Worm (Caenorhabditis elegans) whole organism, mixed stage, embryonic: ENCODE measurements around the gene str-188.
A peak's percentile ranks its signal among the peaks of the same experiment; 100 is the strongest.

Experiments used
- blmp-1 ChIP-seq: fragments of 150-350 bp; optimal IDR thresholded peaks from 2 replicates; lab custom pipeline; 2014; ENCODE audit warnings: missing biosample characterization, missing genetic modification characterization
- ceh-39 ChIP-seq: fragments of 150-350 bp; optimal IDR thresholded peaks from 2 replicates; lab custom pipeline; 2014; ENCODE audit warnings: missing biosample characterization, missing genetic modification characterization
- ceh-43 ChIP-seq: fragments of 200-800 bp; sonication (Bioruptor generic); optimal IDR thresholded peaks from 2 replicates; lab custom pipeline; 2018; ENCODE audit warnings: mild to moderate bottlenecking, missing genetic modification characterization, moderate library complexity, missing compliant biosample characterization
- ceh-83 ChIP-seq: fragments of 200-800 bp; sonication (Bioruptor generic); optimal IDR thresholded peaks from 2 replicates; lab custom pipeline; 2018; ENCODE audit warnings: mild to moderate bottlenecking, missing genetic modification characterization, missing compliant biosample characterization
- ces-1 ChIP-seq: fragments of 150-350 bp; optimal IDR thresholded peaks from 2 replicates; lab custom pipeline; 2014; ENCODE audit warnings: missing biosample characterization, missing genetic modification reagents, missing genetic modification characterization
- cnd-1 ChIP-seq: fragments of 200-800 bp; sonication (Bioruptor generic); optimal IDR thresholded peaks from 2 replicates; lab custom pipeline; 2018; ENCODE audit warnings: mild to moderate bottlenecking, missing genetic modification characterization, missing compliant biosample characterization
- drap-1 ChIP-seq: fragments of 200-800 bp; sonication (Bioruptor generic); optimal IDR thresholded peaks from 3 replicates; lab custom pipeline; 2018; ENCODE audit warnings: mild to moderate bottlenecking, missing genetic modification characterization, missing compliant biosample characterization
- elt-1 ChIP-seq: sonication (generic microtip); optimal IDR thresholded peaks from 2 replicates; lab custom pipeline; 2017; ENCODE audit warnings: missing genetic modification characterization, mild to moderate bottlenecking, missing compliant biosample characterization, antibody characterized with exemption, moderate library complexity, borderline replicate concordance; ENCODE audit not compliant: insufficient read depth
- elt-3 ChIP-seq: fragments of 150-350 bp; optimal IDR thresholded peaks from 2 replicates; lab custom pipeline; 2014; ENCODE audit warnings: missing biosample characterization, missing genetic modification characterization
- flh-1 ChIP-seq: fragments of 200-800 bp; sonication (Bioruptor generic); optimal IDR thresholded peaks from 2 replicates; lab custom pipeline; 2018; ENCODE audit warnings: mild to moderate bottlenecking, missing genetic modification characterization, moderate library complexity, missing compliant biosample characterization
- hlh-1 ChIP-seq: fragments of 150-350 bp; optimal IDR thresholded peaks from 2 replicates; lab custom pipeline; 2014; ENCODE audit warnings: missing biosample characterization, missing genetic modification reagents, missing genetic modification characterization
- lin-13 ChIP-seq: fragments of 150-350 bp; optimal IDR thresholded peaks from 2 replicates; lab custom pipeline; 2014; ENCODE audit warnings: missing biosample characterization, missing genetic modification characterization
- lin-32 ChIP-seq: fragments of 200-800 bp; sonication (Bioruptor generic); optimal IDR thresholded peaks from 2 replicates; lab custom pipeline; 2018; ENCODE audit warnings: mild to moderate bottlenecking, missing genetic modification characterization, missing compliant biosample characterization
- lsy-2 ChIP-seq: fragments of 150-350 bp; optimal IDR thresholded peaks from 2 replicates; lab custom pipeline; 2014; ENCODE audit warnings: missing biosample characterization, missing genetic modification characterization
- mep-1 ChIP-seq: fragments of 150-350 bp; optimal IDR thresholded peaks from 2 replicates; lab custom pipeline; 2017; ENCODE audit warnings: missing biosample characterization, missing genetic modification reagents, missing genetic modification characterization, inconsistent platforms
- nhr-12 ChIP-seq: fragments of 150-350 bp; optimal IDR thresholded peaks from 2 replicates; lab custom pipeline; 2014; ENCODE audit warnings: missing biosample characterization, missing genetic modification characterization
- nhr-2 ChIP-seq: fragments of 150-350 bp; optimal IDR thresholded peaks from 2 replicates; lab custom pipeline; 2014; ENCODE audit warnings: missing biosample characterization, missing genetic modification characterization
- nhr-237 ChIP-seq: fragments of 150-350 bp; optimal IDR thresholded peaks from 2 replicates; lab custom pipeline; 2014; ENCODE audit warnings: missing biosample characterization, missing genetic modification characterization
- nhr-28 ChIP-seq: fragments of 150-350 bp; optimal IDR thresholded peaks from 2 replicates; lab custom pipeline; 2014; ENCODE audit warnings: missing biosample characterization, missing genetic modification characterization
- nhr-76 ChIP-seq: sonication (generic microtip); optimal IDR thresholded peaks from 2 replicates; lab custom pipeline; 2017; ENCODE audit warnings: missing biosample characterization, missing genetic modification characterization
- pha-4 ChIP-seq: fragments of 150-350 bp; optimal IDR thresholded peaks from 2 replicates; lab custom pipeline; 2018; ENCODE audit warnings: missing biosample characterization, missing genetic modification reagents, missing genetic modification characterization
- sem-2 ChIP-seq: fragments of 200-800 bp; sonication (Bioruptor generic); optimal IDR thresholded peaks from 2 replicates; lab custom pipeline; 2018; ENCODE audit warnings: mild to moderate bottlenecking, missing genetic modification characterization, missing compliant biosample characterization
- snpc-4 ChIP-seq: fragments of 150-350 bp; optimal IDR thresholded peaks from 2 replicates; lab custom pipeline; 2014; ENCODE audit warnings: missing biosample characterization, missing genetic modification characterization
- sptf-1 ChIP-seq: sonication (generic microtip); optimal IDR thresholded peaks from 2 replicates; lab custom pipeline; 2017; ENCODE audit warnings: mild to moderate bottlenecking, missing genetic modification characterization, moderate library complexity, missing compliant biosample characterization
- tbx-8 ChIP-seq: fragments of 200-800 bp; sonication (Bioruptor generic); optimal IDR thresholded peaks from 2 replicates; lab custom pipeline; 2018; ENCODE audit warnings: mild to moderate bottlenecking, missing genetic modification characterization, moderate library complexity, missing compliant biosample characterization
- unc-120 ChIP-seq: sonication (generic microtip); optimal IDR thresholded peaks from 2 replicates; lab custom pipeline; 2017; ENCODE audit warnings: missing genetic modification characterization, missing compliant biosample characterization; ENCODE audit not compliant: poor library complexity, severe bottlenecking
- unc-39 ChIP-seq: fragments of 150-350 bp; optimal IDR thresholded peaks from 2 replicates; lab custom pipeline; 2014; ENCODE audit warnings: missing biosample characterization, missing genetic modification characterization
- ztf-11 ChIP-seq: fragments of 150-350 bp; optimal IDR thresholded peaks from 2 replicates; lab custom pipeline; 2014; ENCODE audit warnings: missing biosample characterization, missing genetic modification characterization

str-188 gene

ce11 chrV:9716397-9716796 lies at the start of gene str-188:
Gene str-188, plus strand, starts transcription at chrV:9716697.
- TF ChIP-seq ztf-11 (no peak), nhr-237 (tag; lab: Kevin White, UChicago) (no peak), ceh-43 (GFP tag; lab: Kevin White, UChicago) (no peak), mep-1 (tag; lab: Kevin White, UChicago) (no peak), pha-4 (tag; lab: Kevin White, UChicago) (no peak), nhr-12 (no peak), snpc-4 (tag; lab: Kevin White, UChicago) (no peak), unc-120 (tag; lab: Kevin White, UChicago) (no peak), nhr-76 (tag; lab: Kevin White, UChicago) (no peak), ceh-39 (tag; lab: Kevin White, UChicago) (no peak), cnd-1 (tag; lab: Kevin White, UChicago) (no peak), lsy-2 (tag; lab: Kevin White, UChicago) (no peak), flh-1 (GFP tag; lab: Kevin White, UChicago) (no peak), lin-13 (no peak), drap-1 (no peak), tbx-8 (GFP tag; lab: Kevin White, UChicago) (no peak), hlh-1 (tag; lab: Kevin White, UChicago) (no peak)
- TF ChIP-seq, all 35 proteins: peak for 0

- no peak for TF ChIP-seq elt-1
Measured at ce11 chrV:9672495-9672894, 44.0 kb upstream of the str-188 start.

DNA sequence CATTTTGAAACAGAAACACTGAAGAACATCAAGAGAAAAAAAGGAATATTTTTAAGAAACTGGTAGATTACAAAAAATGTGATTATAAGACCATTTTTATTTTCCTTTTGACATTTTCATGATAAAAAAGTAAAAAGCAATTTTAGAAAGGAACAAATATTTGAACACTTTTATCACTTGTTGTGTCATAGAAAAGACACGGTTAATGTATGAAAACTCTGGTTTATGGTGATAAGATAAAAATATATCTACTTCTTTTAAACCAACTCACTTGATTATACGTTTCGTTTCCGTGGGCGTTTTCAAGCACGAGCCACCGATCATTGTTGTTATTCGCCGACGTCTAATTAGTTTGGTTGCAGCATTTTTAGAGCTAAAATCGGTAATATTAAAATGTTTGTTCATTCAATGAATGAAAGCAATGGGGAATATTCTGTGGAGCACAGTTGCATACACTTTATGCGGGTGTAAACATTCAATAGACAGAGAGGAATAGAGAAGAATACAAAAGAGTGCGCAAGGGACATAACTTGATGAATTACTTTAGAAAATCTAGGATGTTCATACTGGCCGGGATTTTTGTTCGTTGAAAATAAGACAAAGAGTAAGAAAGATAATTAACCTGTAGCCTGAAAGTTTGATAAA lies 43.2 kb upstream of the str-188 start, which contains the start of gene sulp-8:
Gene sulp-8, minus strand, starts transcription at position 469 of the 645 bp plus-strand sequence.
- no peak for TF ChIP-seq ztf-11
- peak; percentile 57 for TF ChIP-seq pha-4 (tag; lab: Kevin White, UChicago)
- TF ChIP-seq, all 35 proteins: peak for 1

- TF ChIP-seq ztf-11 (no peak), ceh-43 (GFP tag; lab: Kevin White, UChicago) (no peak), blmp-1 (no peak), lin-32 (GFP tag; lab: Kevin White, UChicago) (no peak), lin-13 (no peak), ceh-39 (tag; lab: Kevin White, UChicago) (no peak), drap-1 (no peak), flh-1 (GFP tag; lab: Kevin White, UChicago) (no peak), sem-2 (GFP tag; lab: Kevin White, UChicago) (no peak), elt-3 (tag; lab: Kevin White, UChicago) (no peak), ces-1 (GFP tag; lab: Kevin White, UChicago) (no peak), elt-1 (no peak)
Measured at ce11 chrV:9677977-9678376, 38.5 kb upstream of the str-188 start, which contains the start of gene cthd-1. Gene cthd-1, plus strand, starts transcription at chrV:9678277.

DNA sequence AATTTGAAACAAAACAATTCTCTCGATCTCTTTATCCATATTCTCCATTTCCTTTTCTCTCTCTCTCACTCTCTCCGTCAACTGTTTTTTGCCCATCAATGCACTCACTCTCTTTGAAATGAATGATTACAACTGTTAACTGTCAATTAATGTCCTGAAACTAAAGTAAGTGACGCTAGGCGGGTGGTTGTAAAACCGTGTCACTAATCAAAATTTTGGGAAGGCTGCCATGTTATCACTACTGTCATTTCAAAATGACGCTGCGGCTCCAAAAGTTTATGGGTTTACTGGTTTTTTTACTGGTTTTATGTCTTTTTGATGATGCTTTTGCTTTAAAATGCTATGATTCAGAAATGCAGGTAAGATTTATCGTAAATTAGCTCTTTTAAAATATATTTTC lies 37.3 kb upstream of the str-188 start, which contains the start of gene ZK287.9:
Gene ZK287.9, plus strand, starts transcription at position 192 of the 400 bp plus-strand sequence.
- no peak for TF ChIP-seq sem-2 (GFP tag; lab: Kevin White, UChicago)
- no peak for TF ChIP-seq nhr-2 (tag; lab: Kevin White, UChicago)
- no peak for TF ChIP-seq unc-120 (tag; lab: Kevin White, UChicago)
- TF ChIP-seq sptf-1, result no peak
- TF ChIP-seq elt-3 (tag; lab: Kevin White, UChicago), result no peak
- TF ChIP-seq unc-39 (tag; lab: Kevin White, UChicago), result no peak
- TF ChIP-seq cnd-1 (tag; lab: Kevin White, UChicago), result no peak
- no peak for TF ChIP-seq mep-1 (tag; lab: Kevin White, UChicago)
- TF ChIP-seq lsy-2 (tag; lab: Kevin White, UChicago), result no peak
- no peak for TF ChIP-seq ceh-83 (GFP tag; lab: Kevin White, UChicago)
- TF ChIP-seq nhr-28, result no peak
- TF ChIP-seq, all 35 proteins: peak for 0

DNA sequence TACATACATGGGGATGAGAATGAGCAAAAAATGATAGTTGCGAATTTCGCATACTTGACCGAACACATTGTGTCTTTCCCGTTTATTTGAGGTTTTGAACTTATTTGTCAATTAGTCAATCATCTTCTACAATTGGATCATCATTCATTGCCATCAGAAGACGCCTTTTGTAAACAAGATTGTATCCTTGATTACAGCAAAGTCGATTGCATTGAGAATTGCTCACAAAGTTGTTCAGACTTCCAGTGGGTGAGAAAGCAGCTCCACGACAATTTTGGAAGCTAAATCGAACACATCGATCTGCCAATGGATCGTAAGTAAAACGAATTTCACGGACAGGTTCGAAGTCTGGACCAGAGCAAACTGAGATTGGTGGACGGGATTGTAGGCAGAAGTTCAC lies 36.2 kb upstream of the str-188 start:
- TF ChIP-seq lsy-2 (tag; lab: Kevin White, UChicago), result no peak
- no peak for TF ChIP-seq snpc-4 (tag; lab: Kevin White, UChicago)
- no peak for TF ChIP-seq pha-4 (tag; lab: Kevin White, UChicago)
- no peak for TF ChIP-seq ztf-11
- TF ChIP-seq nhr-76 (tag; lab: Kevin White, UChicago), result no peak
- TF ChIP-seq unc-39 (tag; lab: Kevin White, UChicago), result no peak
- no peak for TF ChIP-seq ceh-83 (GFP tag; lab: Kevin White, UChicago)
- TF ChIP-seq sem-2 (GFP tag; lab: Kevin White, UChicago), result no peak
- TF ChIP-seq nhr-2 (tag; lab: Kevin White, UChicago), result no peak
- no peak for TF ChIP-seq ceh-39 (tag; lab: Kevin White, UChicago)
- no peak for TF ChIP-seq ceh-43 (GFP tag; lab: Kevin White, UChicago)
- no peak for TF ChIP-seq cnd-1 (tag; lab: Kevin White, UChicago)
- TF ChIP-seq nhr-28, result no peak
- TF ChIP-seq elt-3 (tag; lab: Kevin White, UChicago), result no peak
- no peak for TF ChIP-seq blmp-1
- no peak for TF ChIP-seq mep-1 (tag; lab: Kevin White, UChicago)
- TF ChIP-seq flh-1 (GFP tag; lab: Kevin White, UChicago), result no peak
